Worm (Caenorhabditis elegans) whole organism, L1 larva: ENCODE data around the gene C16D2.3.
A peak's percentile ranks its signal among the peaks of the same experiment; 100 is the strongest.

Experiments
- C34B4.2 ChIP-seq: sonication (generic microtip); optimal IDR thresholded peaks from 2 replicates; lab custom pipeline; 2017; ENCODE audit warnings: mild to moderate bottlenecking, missing genetic modification characterization, missing compliant biosample characterization
- F16B12.6 ChIP-seq: fragments of 150-350 bp; optimal IDR thresholded peaks from 2 replicates; lab custom pipeline; 2014; ENCODE audit warnings: missing biosample characterization, missing genetic modification characterization
- Y116A8C.19 ChIP-seq: sonication (generic microtip); optimal IDR thresholded peaks from 2 replicates; lab custom pipeline; 2016; ENCODE audit warnings: missing compliant biosample characterization, missing genetic modification characterization, borderline replicate concordance
- aha-1 ChIP-seq: fragments of 150-350 bp; optimal IDR thresholded peaks from 2 replicates; lab custom pipeline; 2014; ENCODE audit warnings: missing biosample characterization, missing genetic modification characterization
- alr-1 ChIP-seq: fragments of 200-800 bp; sonication (Bioruptor generic); optimal IDR thresholded peaks from 2 replicates; lab custom pipeline; 2018; ENCODE audit warnings: borderline replicate concordance, mild to moderate bottlenecking, missing genetic modification characterization, missing compliant biosample characterization
- blmp-1 ChIP-seq: fragments of 150-350 bp; optimal IDR thresholded peaks from 2 replicates; lab custom pipeline; 2014; ENCODE audit warnings: missing biosample characterization, missing genetic modification characterization
- ceh-63 ChIP-seq: fragments of 200-800 bp; sonication (Bioruptor generic); optimal IDR thresholded peaks from 2 replicates; lab custom pipeline; 2018; ENCODE audit warnings: mild to moderate bottlenecking, missing genetic modification characterization, missing compliant biosample characterization
- ceh-82 ChIP-seq, 3 experiments: fragments of 150-350 bp in 1 of 3; sonication (generic microtip) in 2 of 3; optimal IDR thresholded peaks; 2 replicates each; lab custom pipeline; 2014 to 2017; ENCODE audit warnings: missing biosample characterization in 3 of 3, missing genetic modification characterization in 3 of 3
- ceh-90 ChIP-seq: sonication (generic microtip); optimal IDR thresholded peaks from 2 replicates; lab custom pipeline; 2016; ENCODE audit warnings: missing genetic modification characterization, missing compliant biosample characterization
- ces-1 ChIP-seq: fragments of 150-350 bp; optimal IDR thresholded peaks from 2 replicates; lab custom pipeline; 2014; ENCODE audit warnings: missing biosample characterization, missing genetic modification reagents, missing genetic modification characterization
- dpl-1 ChIP-seq, 3 experiments: fragments of 150-350 bp in 2 of 3; sonication (generic microtip) in 1 of 3; optimal IDR thresholded peaks; 2 replicates each; lab custom pipeline; 2014 to 2017; ENCODE audit warnings: missing biosample characterization in 3 of 3, missing genetic modification characterization in 3 of 3, missing genetic modification reagents in 3 of 3
- dsc-1 ChIP-seq: sonication (generic microtip); optimal IDR thresholded peaks from 2 replicates; lab custom pipeline; 2016; ENCODE audit warnings: mild to moderate bottlenecking, missing genetic modification characterization, missing compliant biosample characterization
- efl-1 ChIP-seq, 4 experiments: fragments of 150-350 bp; optimal IDR thresholded peaks in 3 of 4; peaks in 1 of 4; 1 replicate in 1 of 4; 2 replicates in 3 of 4; lab custom pipeline; 2014; ENCODE audit warnings: missing biosample characterization in 2 of 4, missing genetic modification characterization in 2 of 4, missing genetic modification reagents in 2 of 4
- egl-27 ChIP-seq, 2 experiments: fragments of 150-350 bp in 1 of 2; sonication (generic microtip); optimal IDR thresholded peaks; 3 replicates each; lab custom pipeline; 2017 to 2018; ENCODE audit warnings: missing biosample characterization in 2 of 2, missing genetic modification characterization in 2 of 2, missing genetic modification reagents in 2 of 2
- elt-3 ChIP-seq, 6 experiments: fragments of 150-350 bp in 1 of 6; sonication (generic microtip); optimal IDR thresholded peaks; 2 replicates each; lab custom pipeline; 2017 to 2018; ENCODE audit warnings: missing biosample characterization in 6 of 6, missing genetic modification characterization in 6 of 6, inconsistent platforms in 1 of 6
- ets-5 ChIP-seq: fragments of 200-800 bp; sonication (Bioruptor generic); IDR thresholded peaks from 2 replicates; pipeline ENCODE4 v1.3.6; 2022; ENCODE audit warnings: missing genetic modification characterization, missing compliant biosample characterization
- grh-1 ChIP-seq: fragments of 200-800 bp; sonication (Bioruptor generic); IDR thresholded peaks from 2 replicates; pipeline ENCODE4 v1.3.6; 2022; ENCODE audit warnings: missing genetic modification reagents, missing genetic modification characterization, missing compliant biosample characterization
- hlh-17 ChIP-seq: fragments of 200-800 bp; sonication (Bioruptor generic); optimal IDR thresholded peaks from 2 replicates; lab custom pipeline; 2018; ENCODE audit warnings: missing genetic modification characterization, mild to moderate bottlenecking, missing compliant biosample characterization, moderate library complexity, borderline replicate concordance
- irx-1 ChIP-seq: sonication (generic microtip); optimal IDR thresholded peaks from 2 replicates; lab custom pipeline; 2016; ENCODE audit warnings: missing genetic modification characterization, missing compliant biosample characterization
- lin-14 ChIP-seq: fragments of 200-800 bp; sonication (Bioruptor generic); optimal IDR thresholded peaks from 2 replicates; lab custom pipeline; 2018; ENCODE audit warnings: mild to moderate bottlenecking, missing genetic modification characterization, moderate library complexity, missing compliant biosample characterization
- lin-35 ChIP-seq, 2 experiments: fragments of 150-350 bp; optimal IDR thresholded peaks; 2 replicates each; lab custom pipeline; 2014; ENCODE audit warnings: missing biosample characterization in 2 of 2, missing genetic modification characterization in 2 of 2, missing genetic modification reagents in 2 of 2
- lsy-2 ChIP-seq, 2 experiments: fragments of 150-350 bp; optimal IDR thresholded peaks; 2 replicates each; lab custom pipeline; 2014; ENCODE audit warnings: missing biosample characterization in 2 of 2, missing genetic modification characterization in 2 of 2
- mab-9 ChIP-seq: fragments of 200-800 bp; sonication (Bioruptor generic); IDR thresholded peaks from 2 replicates; pipeline ENCODE4 v1.3.6; 2022; ENCODE audit warnings: missing genetic modification reagents, missing genetic modification characterization, missing compliant biosample characterization
- mef-2 ChIP-seq: fragments of 150-350 bp; optimal IDR thresholded peaks from 2 replicates; lab custom pipeline; 2014; ENCODE audit warnings: missing biosample characterization, missing genetic modification characterization
- mep-1 ChIP-seq: fragments of 150-350 bp; optimal IDR thresholded peaks from 2 replicates; lab custom pipeline; 2014; ENCODE audit warnings: missing biosample characterization, missing genetic modification characterization
- nhr-20 ChIP-seq: sonication (generic microtip); optimal IDR thresholded peaks from 2 replicates; lab custom pipeline; 2016; ENCODE audit warnings: mild to moderate bottlenecking, missing genetic modification characterization, missing compliant biosample characterization
- nhr-71 ChIP-seq: sonication (generic microtip); optimal IDR thresholded peaks from 2 replicates; lab custom pipeline; 2016; ENCODE audit warnings: mild to moderate bottlenecking, missing genetic modification characterization, moderate library complexity, missing compliant biosample characterization
- nhr-84 ChIP-seq: sonication (generic microtip); optimal IDR thresholded peaks from 2 replicates; lab custom pipeline; 2017; ENCODE audit warnings: missing biosample characterization, missing genetic modification characterization
- nhr-90 ChIP-seq: sonication (generic microtip); optimal IDR thresholded peaks from 2 replicates; lab custom pipeline; 2016; ENCODE audit warnings: mild to moderate bottlenecking, missing genetic modification characterization, missing compliant biosample characterization; ENCODE audit not compliant: poor library complexity
- snpc-4 ChIP-seq: fragments of 150-350 bp; optimal IDR thresholded peaks from 2 replicates; lab custom pipeline; 2014; ENCODE audit warnings: missing biosample characterization, missing genetic modification characterization
- snu-23 ChIP-seq: sonication (generic microtip); optimal IDR thresholded peaks from 2 replicates; lab custom pipeline; 2016; ENCODE audit warnings: missing genetic modification characterization, missing compliant biosample characterization
- swsn-7 ChIP-seq: sonication (generic microtip); optimal IDR thresholded peaks from 2 replicates; lab custom pipeline; 2016; ENCODE audit warnings: missing genetic modification characterization, missing compliant biosample characterization
- tbx-2 ChIP-seq: sonication (generic microtip); optimal IDR thresholded peaks from 2 replicates; lab custom pipeline; 2016; ENCODE audit warnings: missing genetic modification characterization, missing compliant biosample characterization
- unc-130 ChIP-seq: fragments of 150-350 bp; optimal IDR thresholded peaks from 2 replicates; lab custom pipeline; 2017; ENCODE audit warnings: missing biosample characterization, missing genetic modification characterization, inconsistent platforms
- unc-30 ChIP-seq: sonication (generic microtip); optimal IDR thresholded peaks from 2 replicates; lab custom pipeline; 2017; ENCODE audit warnings: missing biosample characterization, missing genetic modification characterization
- unc-86 ChIP-seq: sonication (generic microtip); optimal IDR thresholded peaks from 2 replicates; lab custom pipeline; 2016; ENCODE audit warnings: missing genetic modification characterization, missing compliant biosample characterization
- unc-98 ChIP-seq: fragments of 200-800 bp; sonication (Bioruptor generic); IDR thresholded peaks from 2 replicates; pipeline ENCODE4 v1.3.6; 2022; ENCODE audit warnings: missing genetic modification characterization, missing compliant biosample characterization
- vab-15 ChIP-seq: sonication (generic microtip); optimal IDR thresholded peaks from 2 replicates; lab custom pipeline; 2017; ENCODE audit warnings: missing genotype, mild to moderate bottlenecking, missing genetic modification characterization, missing compliant biosample characterization
- xbp-1 ChIP-seq: sonication (generic microtip); optimal IDR thresholded peaks from 2 replicates; lab custom pipeline; 2016; ENCODE audit warnings: missing genetic modification characterization, missing compliant biosample characterization
- zip-4 ChIP-seq: fragments of 200-800 bp; sonication (Bioruptor generic); optimal IDR thresholded peaks from 2 replicates; lab custom pipeline; 2018; ENCODE audit warnings: mild to moderate bottlenecking, missing genetic modification characterization, moderate library complexity, missing compliant biosample characterization
- ztf-11 ChIP-seq, 2 experiments: sonication (generic microtip); optimal IDR thresholded peaks; 2 replicates each; lab custom pipeline; 2016 to 2017; ENCODE audit warnings: missing genetic modification characterization in 2 of 2, missing biosample characterization in 1 of 2, missing compliant biosample characterization in 1 of 2

Gene C16D2.3

DNA sequence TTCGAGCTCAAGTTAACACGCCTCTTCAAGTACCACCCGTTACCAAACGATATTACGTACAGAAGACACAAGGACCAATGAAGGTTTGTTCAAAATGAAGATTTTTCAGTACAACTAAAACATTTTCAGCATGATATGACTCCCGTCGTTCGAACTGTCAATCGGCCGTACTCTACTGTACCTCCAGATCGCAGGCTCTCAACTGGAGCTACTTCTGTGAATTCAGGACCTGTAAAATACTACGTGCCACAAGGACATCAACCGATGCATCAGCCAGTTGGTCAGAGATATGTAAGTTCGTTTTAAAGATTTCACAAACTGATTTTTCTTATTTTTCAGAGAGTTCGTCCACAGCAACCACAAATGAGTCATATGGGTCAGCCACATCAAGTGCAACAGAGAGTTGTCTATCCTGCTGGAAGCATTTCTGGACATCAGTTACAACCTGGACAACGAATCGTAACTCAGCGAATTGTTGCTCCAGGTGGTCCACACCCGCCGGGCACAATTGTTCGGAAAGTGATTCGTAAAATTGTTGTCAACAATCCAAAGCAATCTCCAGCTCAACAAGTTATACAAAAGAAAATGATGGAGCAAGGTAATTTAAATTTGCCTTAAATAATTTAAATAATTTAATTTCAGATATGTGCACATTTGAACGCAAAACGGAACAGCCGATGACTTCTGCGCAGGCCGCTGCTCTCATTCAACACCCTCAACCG lies 33.7 kb downstream of the C16D2.3 start:
- TF ChIP-seq dpl-1 (GFP tag; optimal IDR thresholded peaks at IDR 0.05; lab: Kevin White, UChicago) (peak in 1 of 3 experiments; percentile 17), mep-1 (tag; lab: Kevin White, UChicago) (no peak), efl-1 (optimal IDR thresholded peaks at IDR 0.05; lab: Kevin White, UChicago) (no peak), efl-1 (GFP tag; optimal IDR thresholded peaks at IDR 0.05 in 1 of 2; lab: Kevin White, UChicago) (peak in 1 of 2 experiments; percentile 51), aha-1 (peak; percentile 14)
- TF ChIP-seq, all 84 proteins: peak for 3

DNA sequence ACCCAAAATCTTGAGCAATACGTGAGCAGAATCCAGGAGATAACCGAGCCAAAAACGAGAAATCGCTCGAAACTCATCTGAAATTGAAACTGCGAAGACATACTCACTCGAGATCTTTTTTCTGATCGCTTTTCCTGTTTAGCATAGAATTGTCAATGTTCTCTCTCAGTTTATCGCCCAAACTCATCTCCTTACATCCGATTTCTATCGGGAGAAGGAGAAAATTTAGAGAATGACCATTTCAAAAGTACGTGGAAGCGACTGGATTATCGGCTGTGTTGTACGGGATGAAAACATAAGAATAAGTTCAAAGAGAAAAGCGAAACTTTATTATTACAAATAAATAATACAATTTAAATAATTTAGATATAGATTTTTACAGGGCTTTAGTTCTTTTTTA lies 34.9 kb downstream of the C16D2.3 start, which contains the start of gene T23G7.2:
Gene T23G7.2, minus strand, starts transcription at position 101 of the 400 bp plus-strand sequence.
- no peak for TF ChIP-seq grh-1
- TF ChIP-seq blmp-1 (tag; lab: Kevin White, UChicago): peak; percentile 21

DNA sequence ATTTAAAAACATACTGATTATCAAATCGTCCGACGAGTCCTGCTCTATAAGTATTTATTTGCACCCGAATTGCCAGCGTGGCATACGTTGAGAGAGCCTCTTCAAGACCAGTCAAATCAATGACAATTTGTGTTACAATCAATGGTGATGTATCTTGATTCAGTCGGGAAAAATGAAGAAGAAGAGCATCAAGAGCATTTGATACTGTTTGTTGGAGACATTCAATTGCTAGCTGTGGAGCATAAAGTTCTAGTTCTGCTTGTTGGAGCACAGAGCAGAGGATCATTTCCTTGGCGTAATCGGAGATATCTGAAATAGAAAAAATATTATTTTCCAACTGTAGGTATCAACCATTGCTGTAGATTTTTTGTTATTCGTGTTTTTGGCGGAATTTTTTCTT lies 35.6 kb downstream of the C16D2.3 start:
- TF ChIP-seq alr-1 (tag; lab: Kevin White, UChicago) (no peak), nhr-20 (no peak), hlh-17 (GFP tag; lab: Kevin White, UChicago) (no peak), mef-2 (no peak), zip-4 (GFP tag; lab: Kevin White, UChicago) (no peak), snpc-4 (tag; lab: Kevin White, UChicago) (no peak)

DNA sequence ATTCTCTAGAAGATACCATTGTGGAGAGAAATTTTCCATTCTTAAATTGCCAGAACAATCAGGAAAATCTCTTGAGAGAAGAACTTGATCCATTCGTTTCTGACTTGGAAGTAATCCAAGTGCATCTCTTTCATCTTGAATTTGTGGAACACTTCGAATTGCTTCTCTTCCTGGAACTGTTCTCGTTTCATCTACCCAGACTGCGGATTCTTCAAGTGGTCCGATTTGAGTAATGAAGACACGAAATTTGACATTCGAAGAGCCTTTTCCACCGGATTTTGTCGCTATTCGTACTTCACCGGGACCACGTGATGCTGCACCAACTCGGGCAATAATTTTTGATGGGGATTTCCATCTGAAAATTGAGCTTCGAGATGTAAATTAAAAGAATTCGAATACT lies 38.6 kb downstream of the C16D2.3 start:
- TF ChIP-seq efl-1 (optimal IDR thresholded peaks at IDR 0.05; lab: Kevin White, UChicago): no peak
- TF ChIP-seq efl-1 (GFP tag; optimal IDR thresholded peaks at IDR 0.05 in 1 of 2; lab: Kevin White, UChicago): peak in 1 of 2 experiments; percentile 68
- no peak for TF ChIP-seq Y116A8C.19 (tag; lab: Kevin White, UChicago)

DNA sequence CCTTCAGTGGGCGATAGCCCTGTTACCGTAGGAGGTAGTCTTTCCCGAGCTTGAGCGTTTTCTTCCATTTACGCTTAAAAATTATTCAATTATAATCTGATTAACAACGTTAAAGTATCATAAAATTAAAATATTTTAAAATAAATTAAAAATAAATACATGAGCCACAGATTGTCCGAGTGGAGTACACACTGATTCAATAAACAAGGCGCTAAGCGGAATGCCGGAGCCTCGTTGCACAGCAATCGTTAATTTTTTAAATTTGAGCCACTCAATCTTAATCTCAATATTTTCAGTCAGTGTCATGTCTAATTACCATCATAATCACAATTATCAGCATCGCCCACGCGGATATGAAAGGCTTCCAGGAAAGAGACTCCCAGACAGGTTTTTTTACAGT lies 39.2 kb downstream of the C16D2.3 start, which contains the start of the genes sec-5 and pir-1:
Gene sec-5, minus strand, starts transcription at position 73 of the 400 bp plus-strand sequence.
Gene pir-1, plus strand, starts transcription at position 221 of the 400 bp plus-strand sequence.
- TF ChIP-seq mep-1 (tag; lab: Kevin White, UChicago) (peak; percentile 71), lin-14 (peak; percentile 59), unc-30 (tag; lab: Kevin White, UChicago) (no peak), mab-9 (GFP tag; lab: Robert Waterston, UW) (no peak), egl-27 (tag; optimal IDR thresholded peaks at IDR 0.05; lab: Kevin White, UChicago) (no peak), blmp-1 (tag; lab: Kevin White, UChicago) (peak; percentile 30), swsn-7 (peak; percentile 42), ces-1 (GFP tag; lab: Kevin White, UChicago) (no peak), lin-35 (GFP tag; optimal IDR thresholded peaks at IDR 0.05; lab: Kevin White, UChicago) (peak; percentile 56 to 60), ets-5 (GFP tag; lab: Robert Waterston, UW) (no peak), elt-3 (tag; optimal IDR thresholded peaks at IDR 0.05; lab: Kevin White, UChicago) (peak in 1 of 6 experiments; percentile 57), ceh-90 (tag; lab: Kevin White, UChicago) (no peak), ceh-63 (GFP tag; lab: Kevin White, UChicago) (no peak), ceh-82 (tag; optimal IDR thresholded peaks at IDR 0.05; lab: Kevin White, UChicago) (peak; percentile 17 to 38 (median 31)), C34B4.2 (no peak), tbx-2 (tag; lab: Kevin White, UChicago) (peak; percentile 37), dsc-1 (tag; lab: Kevin White, UChicago) (no peak), unc-130 (tag; lab: Kevin White, UChicago) (peak; percentile 5), aha-1 (no peak), nhr-71 (tag; lab: Kevin White, UChicago) (peak; percentile 63), dpl-1 (GFP tag; optimal IDR thresholded peaks at IDR 0.05; lab: Kevin White, UChicago) (peak in 1 of 3 experiments; percentile 53), nhr-84 (tag; lab: Kevin White, UChicago) (no peak), snu-23 (GFP tag; lab: Kevin White, UChicago) (peak; percentile 56), unc-86 (tag; lab: Kevin White, UChicago) (peak; percentile 32), ztf-11 (tag; optimal IDR thresholded peaks at IDR 0.05; lab: Kevin White, UChicago) (no peak), xbp-1 (tag; lab: Kevin White, UChicago) (peak; percentile 48), lsy-2 (tag; optimal IDR thresholded peaks at IDR 0.05; lab: Kevin White, UChicago) (peak; percentile 65 to 74), vab-15 (tag; lab: Kevin White, UChicago) (no peak), F16B12.6 (tag; lab: Kevin White, UChicago) (peak; percentile 26), nhr-20 (peak; percentile 45), nhr-90 (peak; percentile 48), unc-98 (GFP tag; lab: Robert Waterston, UW) (no peak), irx-1 (tag; lab: Kevin White, UChicago) (peak; percentile 41)
